Worm (Caenorhabditis elegans) whole organism, L2 larva: Measurements from ENCODE around the gene srt-41.

Experiments
- C34F6.9 ChIP-seq: fragments of 150-350 bp; optimal IDR thresholded peaks from 2 replicates; lab custom pipeline; 2014; ENCODE audit warnings: missing biosample characterization, missing genetic modification characterization
- F13H6.1 ChIP-seq: sonication (generic microtip); optimal IDR thresholded peaks from 2 replicates; lab custom pipeline; 2016; ENCODE audit warnings: missing genetic modification characterization, missing compliant biosample characterization
- R02D3.7 ChIP-seq: fragments of 150-350 bp; optimal IDR thresholded peaks from 2 replicates; lab custom pipeline; 2014; ENCODE audit warnings: missing biosample characterization, missing genetic modification characterization
- Y55F3AM.14 ChIP-seq: fragments of 200-800 bp; sonication (Bioruptor generic); optimal IDR thresholded peaks from 2 replicates; lab custom pipeline; 2018; ENCODE audit warnings: mild to moderate bottlenecking, missing genetic modification characterization, missing compliant biosample characterization
- alr-1 ChIP-seq: fragments of 150-350 bp; optimal IDR thresholded peaks from 2 replicates; lab custom pipeline; 2014; ENCODE audit warnings: missing biosample characterization, missing genetic modification characterization
- aly-2 ChIP-seq: fragments of 150-350 bp; optimal IDR thresholded peaks from 2 replicates; lab custom pipeline; 2014; ENCODE audit warnings: missing biosample characterization, missing genetic modification characterization
- ama-1 ChIP-seq: fragments of 150-350 bp; optimal IDR thresholded peaks from 2 replicates; lab custom pipeline; 2018; ENCODE audit warnings: inconsistent platforms
- ceh-16 ChIP-seq: fragments of 150-350 bp; optimal IDR thresholded peaks from 2 replicates; lab custom pipeline; 2014; ENCODE audit warnings: missing biosample characterization, missing genetic modification characterization
- crh-2 ChIP-seq: sonication (generic microtip); optimal IDR thresholded peaks from 2 replicates; lab custom pipeline; 2017; ENCODE audit warnings: missing biosample characterization, missing genetic modification characterization
- egl-27 ChIP-seq: sonication (generic microtip); optimal IDR thresholded peaks from 3 replicates; lab custom pipeline; 2017; ENCODE audit warnings: missing biosample characterization, missing genetic modification reagents, missing genetic modification characterization
- elt-1 ChIP-seq: fragments of 150-350 bp; optimal IDR thresholded peaks from 2 replicates; lab custom pipeline; 2014; ENCODE audit warnings: missing biosample characterization, missing genetic modification characterization
- fos-1 ChIP-seq: fragments of 150-350 bp; optimal IDR thresholded peaks from 2 replicates; lab custom pipeline; 2014; ENCODE audit warnings: missing biosample characterization, missing genetic modification characterization
- gmeb-1 ChIP-seq: fragments of 150-350 bp; optimal IDR thresholded peaks from 2 replicates; lab custom pipeline; 2014; ENCODE audit warnings: missing biosample characterization, missing genetic modification characterization
- lin-11 ChIP-seq: fragments of 150-350 bp; sonication (generic microtip); optimal IDR thresholded peaks from 2 replicates; lab custom pipeline; 2014; ENCODE audit warnings: missing biosample characterization, missing genetic modification characterization, inconsistent platforms, mixed read lengths
- lin-39 ChIP-seq: fragments of 150-350 bp; optimal IDR thresholded peaks from 2 replicates; lab custom pipeline; 2014; ENCODE audit warnings: missing biosample characterization, missing genetic modification reagents, missing genetic modification characterization
- lsy-2 ChIP-seq, 2 experiments: fragments of 150-350 bp in 1 of 2; sonication (generic microtip) in 1 of 2; optimal IDR thresholded peaks; 2 replicates each; lab custom pipeline; 2014 to 2017; ENCODE audit warnings: missing biosample characterization in 2 of 2, missing genetic modification characterization in 2 of 2
- mbf-1 ChIP-seq: sonication (generic microtip); optimal IDR thresholded peaks from 2 replicates; lab custom pipeline; 2017; ENCODE audit warnings: missing biosample characterization, missing genetic modification characterization
- mdl-1 ChIP-seq, 2 experiments: fragments of 150-350 bp in 1 of 2; sonication (generic microtip) in 1 of 2; optimal IDR thresholded peaks; 2 replicates each; lab custom pipeline; 2017; ENCODE audit warnings: missing biosample characterization in 2 of 2, missing genetic modification characterization in 2 of 2
- nhr-12 ChIP-seq: fragments of 150-350 bp; optimal IDR thresholded peaks from 2 replicates; lab custom pipeline; 2014; ENCODE audit warnings: missing biosample characterization, missing genetic modification characterization
- nhr-129 ChIP-seq: fragments of 150-350 bp; optimal IDR thresholded peaks from 2 replicates; lab custom pipeline; 2014; ENCODE audit warnings: missing biosample characterization, missing genetic modification characterization
- nhr-21 ChIP-seq: fragments of 150-350 bp; optimal IDR thresholded peaks from 2 replicates; lab custom pipeline; 2014; ENCODE audit warnings: missing biosample characterization, missing genetic modification characterization
- nhr-6 ChIP-seq: fragments of 150-350 bp; optimal IDR thresholded peaks from 2 replicates; lab custom pipeline; 2014; ENCODE audit warnings: missing biosample characterization, missing genetic modification characterization
- skn-1 ChIP-seq: sonication (generic microtip); optimal IDR thresholded peaks from 2 replicates; lab custom pipeline; 2017; ENCODE audit warnings: missing biosample characterization, missing genetic modification characterization
- sma-3 ChIP-seq: sonication (generic microtip); optimal IDR thresholded peaks from 2 replicates; lab custom pipeline; 2016; ENCODE audit warnings: missing genetic modification reagents, missing genetic modification characterization, missing compliant biosample characterization
- sma-9 ChIP-seq, 2 experiments: fragments of 150-350 bp in 1 of 2; sonication (generic microtip) in 1 of 2; optimal IDR thresholded peaks; 2 replicates each; lab custom pipeline; 2014 to 2016; ENCODE audit warnings: missing genetic modification characterization in 2 of 2, mild to moderate bottlenecking in 1 of 2, missing biosample characterization in 1 of 2, missing compliant biosample characterization in 1 of 2, missing genetic modification reagents in 1 of 2, moderate library complexity in 1 of 2
- snpc-4 ChIP-seq: fragments of 150-350 bp; optimal IDR thresholded peaks from 2 replicates; lab custom pipeline; 2014; ENCODE audit warnings: missing biosample characterization, missing genetic modification characterization
- unc-39 ChIP-seq: fragments of 150-350 bp; optimal IDR thresholded peaks from 2 replicates; lab custom pipeline; 2014; ENCODE audit warnings: missing biosample characterization, missing genetic modification characterization
- unc-55 ChIP-seq: fragments of 150-350 bp; sonication (generic microtip); optimal IDR thresholded peaks from 3 replicates; lab custom pipeline; 2014; ENCODE audit warnings: missing biosample characterization, missing genetic modification reagents, missing genetic modification characterization
- unc-62 ChIP-seq: fragments of 150-350 bp; optimal IDR thresholded peaks from 2 replicates; lab custom pipeline; 2014; ENCODE audit warnings: missing biosample characterization, missing genetic modification reagents, missing genetic modification characterization
- ztf-1 ChIP-seq: fragments of 200-800 bp; sonication (Bioruptor generic); conservative IDR thresholded peaks from 2 replicates; pipeline ENCODE4 v1.3.6; 2022; ENCODE audit warnings: missing genetic modification characterization, missing compliant biosample characterization
- ztf-4 ChIP-seq: fragments of 150-350 bp; optimal IDR thresholded peaks from 2 replicates; lab custom pipeline; 2014; ENCODE audit warnings: missing biosample characterization, missing genetic modification characterization

Gene srt-41

ce11 chrV:1779994-1780393, 22.9 kb downstream of the srt-41 start:
- TF ChIP-seq ztf-1 (GFP tag; lab: Robert Waterston, UW) (no peak), mbf-1 (no peak), unc-62 (GFP tag; lab: Kevin White, UChicago) (no peak), aly-2 (tag; lab: Kevin White, UChicago) (no peak), R02D3.7 (tag; lab: Kevin White, UChicago) (no peak), crh-2 (tag; lab: Kevin White, UChicago) (no peak), lin-39 (tag; lab: Kevin White, UChicago) (no peak), C34F6.9 (tag; lab: Kevin White, UChicago) (no peak), snpc-4 (no peak), alr-1 (tag; lab: Kevin White, UChicago) (no peak), Y55F3AM.14 (GFP tag; lab: Kevin White, UChicago) (no peak), elt-1 (tag; lab: Kevin White, UChicago) (no peak)

ce11 chrV:1779136-1779535, 23.8 kb downstream of the srt-41 start, which contains the start of gene F36H9.4:
Gene F36H9.4, minus strand, starts transcription at chrV:1779236.
- TF ChIP-seq unc-39 (tag; lab: Kevin White, UChicago) (no peak), lsy-2 (tag; optimal IDR thresholded peaks at IDR 0.05; lab: Kevin White, UChicago) (no peak), nhr-12 (tag; lab: Kevin White, UChicago) (no peak), unc-55 (no peak), lin-11 (tag; lab: Kevin White, UChicago) (no peak), nhr-6 (tag; lab: Kevin White, UChicago) (no peak), ztf-4 (tag; lab: Kevin White, UChicago) (no peak), ama-1 (lab: Kevin White, UChicago) (no peak), fos-1 (no peak)
- TF ChIP-seq, all 48 proteins: peak for 0

ce11 chrV:1774874-1775589, 27.9 kb downstream of the srt-41 start, which contains the start of gene F36H9.7:
Gene F36H9.7, minus strand, starts transcription at chrV:1774924.
- no peak for TF ChIP-seq snpc-4
- TF ChIP-seq mdl-1 (tag; optimal IDR thresholded peaks at IDR 0.05; lab: Kevin White, UChicago): no peak
- no peak for TF ChIP-seq fos-1
- no peak for TF ChIP-seq F13H6.1 (tag; lab: Kevin White, UChicago)
- no peak for TF ChIP-seq ceh-16 (tag; lab: Kevin White, UChicago)
- no peak for TF ChIP-seq skn-1 (tag; lab: Kevin White, UChicago)
- no peak for TF ChIP-seq egl-27 (tag; lab: Kevin White, UChicago)
- no peak for TF ChIP-seq gmeb-1 (tag; lab: Kevin White, UChicago)

ce11 chrV:1773120-1773519, 29.8 kb downstream of the srt-41 start:
- TF ChIP-seq C34F6.9 (tag; lab: Kevin White, UChicago): peak; percentile 10
- no peak for TF ChIP-seq lin-39 (tag; lab: Kevin White, UChicago)
- TF ChIP-seq unc-55: peak; percentile 23
- peak in 1 of 2 experiments; percentile 45 for TF ChIP-seq lsy-2 (tag; optimal IDR thresholded peaks at IDR 0.05; lab: Kevin White, UChicago)

- TF ChIP-seq Y55F3AM.14 (GFP tag; lab: Kevin White, UChicago) (no peak), nhr-21 (tag; lab: Kevin White, UChicago) (peak; percentile 14), fos-1 (peak; percentile 49), sma-9 (GFP tag; optimal IDR thresholded peaks at IDR 0.05; lab: Kevin White, UChicago) (peak; percentile 58), sma-9 (tag; optimal IDR thresholded peaks at IDR 0.05; lab: Kevin White, UChicago) (no peak), lsy-2 (tag; optimal IDR thresholded peaks at IDR 0.05; lab: Kevin White, UChicago) (peak in 1 of 2 experiments; percentile 5), F13H6.1 (tag; lab: Kevin White, UChicago) (peak; percentile 21), nhr-129 (peak; percentile 62), C34F6.9 (tag; lab: Kevin White, UChicago) (no peak), gmeb-1 (tag; lab: Kevin White, UChicago) (peak; percentile 25), sma-3 (GFP tag; lab: Kevin White, UChicago) (peak; percentile 1)
Observed at ce11 chrV:1771727-1772126, 31.2 kb downstream of the srt-41 start, which contains the start of gene dhs-13. Gene dhs-13, minus strand, starts transcription at chrV:1771734.
